Worm (Caenorhabditis elegans) whole organism, young adult: ENCODE results near the gene cbp-1.

Experiments used
- B0261.1 ChIP-seq: sonication (generic microtip); optimal IDR thresholded peaks from 2 replicates; lab custom pipeline; 2016; ENCODE audit warnings: mild to moderate bottlenecking, missing genetic modification characterization, moderate library complexity, missing compliant biosample characterization
- C06A6.2 ChIP-seq: fragments of 200-800 bp; sonication (Bioruptor generic); conservative IDR thresholded peaks from 2 replicates; pipeline ENCODE4 v1.3.6; 2022; ENCODE audit warnings: missing genetic modification characterization, missing compliant biosample characterization
- F22D6.2 ChIP-seq: sonication (generic microtip); optimal IDR thresholded peaks from 2 replicates; lab custom pipeline; 2016; ENCODE audit warnings: mild to moderate bottlenecking, missing genetic modification characterization, missing compliant biosample characterization
- F33H1.4 ChIP-seq: fragments of 200-800 bp; sonication (Bioruptor generic); IDR thresholded peaks from 2 replicates; pipeline ENCODE4 v1.3.6; 2022; ENCODE audit warnings: missing genetic modification reagents, missing genetic modification characterization, missing compliant biosample characterization
- F52B5.7 ChIP-seq: sonication (generic microtip); optimal IDR thresholded peaks from 2 replicates; lab custom pipeline; 2016; ENCODE audit warnings: mild to moderate bottlenecking, missing genetic modification characterization, missing compliant biosample characterization
- K11D2.4 ChIP-seq: fragments of 200-800 bp; sonication (Bioruptor generic); IDR thresholded peaks from 2 replicates; pipeline ENCODE4 v1.3.6; 2022; ENCODE audit warnings: missing genetic modification reagents, missing genetic modification characterization, missing compliant biosample characterization
- Y79H2A.3 ChIP-seq: fragments of 200-800 bp; sonication (Bioruptor generic); conservative IDR thresholded peaks from 2 replicates; pipeline ENCODE4 v1.3.6; 2022; ENCODE audit warnings: missing genetic modification reagents, missing genetic modification characterization, missing compliant biosample characterization
- ZK185.1 ChIP-seq: sonication (generic microtip); optimal IDR thresholded peaks from 2 replicates; lab custom pipeline; 2016; ENCODE audit warnings: mild to moderate bottlenecking, missing genetic modification characterization, missing compliant biosample characterization; ENCODE audit not compliant: poor library complexity, severe bottlenecking
- aptf-2 ChIP-seq: fragments of 200-800 bp; sonication (Bioruptor generic); conservative IDR thresholded peaks from 2 replicates; pipeline ENCODE4 v1.3.6; 2022; ENCODE audit warnings: missing genetic modification reagents, missing genetic modification characterization, missing compliant biosample characterization
- aptf-3 ChIP-seq: fragments of 200-800 bp; sonication (Bioruptor generic); IDR thresholded peaks from 2 replicates; pipeline ENCODE4 v1.3.6; 2022; ENCODE audit warnings: missing genetic modification characterization, missing compliant biosample characterization
- atf-7 ChIP-seq: sonication (generic microtip); optimal IDR thresholded peaks from 2 replicates; lab custom pipeline; 2017; ENCODE audit warnings: mild to moderate bottlenecking, missing genetic modification characterization, missing compliant biosample characterization
- attf-6 ChIP-seq: fragments of 200-800 bp; sonication (Bioruptor generic); IDR thresholded peaks from 2 replicates; pipeline ENCODE4 v1.3.6; 2022; ENCODE audit warnings: missing genetic modification reagents, missing genetic modification characterization, missing compliant biosample characterization
- bed-2 ChIP-seq: fragments of 200-800 bp; sonication (Bioruptor generic); IDR thresholded peaks from 2 replicates; pipeline ENCODE4 v1.3.6; 2022; ENCODE audit warnings: missing genetic modification reagents, missing genetic modification characterization, missing compliant biosample characterization
- cebp-1 ChIP-seq, 2 experiments: fragments of 200-800 bp in 1 of 2; sonication (Bioruptor generic) in 1 of 2; sonication (generic microtip) in 1 of 2; IDR thresholded peaks in 1 of 2; optimal IDR thresholded peaks in 1 of 2; 2 replicates each; pipeline versions ENCODE4 v1.3.6 to Lab custom; 2017 to 2022; ENCODE audit warnings: missing compliant biosample characterization in 2 of 2, missing genetic modification characterization in 2 of 2, mild to moderate bottlenecking in 1 of 2, missing genetic modification reagents in 1 of 2, moderate library complexity in 1 of 2
- ceh-100 ChIP-seq: fragments of 200-800 bp; sonication (Bioruptor generic); IDR thresholded peaks from 2 replicates; pipeline ENCODE4 v1.3.6; 2022; ENCODE audit warnings: missing genetic modification reagents, missing genetic modification characterization, missing compliant biosample characterization
- ceh-58 ChIP-seq: fragments of 200-800 bp; sonication (Bioruptor generic); IDR thresholded peaks from 2 replicates; pipeline ENCODE4 v1.3.6; 2022; ENCODE audit warnings: missing genetic modification characterization, missing compliant biosample characterization
- chd-7 ChIP-seq: sonication (generic microtip); optimal IDR thresholded peaks from 2 replicates; lab custom pipeline; 2016; ENCODE audit warnings: mild to moderate bottlenecking, missing genetic modification characterization, moderate library complexity, missing compliant biosample characterization
- dox-1 ChIP-seq: fragments of 200-800 bp; sonication (Bioruptor generic); IDR thresholded peaks from 2 replicates; pipeline ENCODE4 v1.3.6; 2022; ENCODE audit warnings: missing genetic modification reagents, missing genetic modification characterization, missing compliant biosample characterization
- dpff-1 ChIP-seq: sonication (generic microtip); optimal IDR thresholded peaks from 2 replicates; lab custom pipeline; 2017; ENCODE audit warnings: mild to moderate bottlenecking, missing genetic modification characterization, missing compliant biosample characterization
- dpl-1 ChIP-seq: fragments of 150-350 bp; optimal IDR thresholded peaks from 2 replicates; lab custom pipeline; 2014; ENCODE audit warnings: missing biosample characterization, missing genetic modification reagents, missing genetic modification characterization
- efl-1 ChIP-seq: fragments of 150-350 bp; optimal IDR thresholded peaks from 2 replicates; lab custom pipeline; 2014; ENCODE audit warnings: missing biosample characterization, missing genetic modification reagents, missing genetic modification characterization
- egrh-3 ChIP-seq: fragments of 200-800 bp; sonication (Bioruptor generic); IDR thresholded peaks from 2 replicates; pipeline ENCODE4 v1.3.6; 2022; ENCODE audit warnings: missing genetic modification reagents, missing genetic modification characterization, missing compliant biosample characterization
- ekl-4 ChIP-seq: fragments of 200-800 bp; sonication (Bioruptor generic); IDR thresholded peaks from 2 replicates; pipeline ENCODE4 v1.3.6; 2022; ENCODE audit warnings: missing genetic modification reagents, missing genetic modification characterization, missing compliant biosample characterization
- hlh-26 ChIP-seq: fragments of 200-800 bp; sonication (Bioruptor generic); conservative IDR thresholded peaks from 2 replicates; pipeline ENCODE4 v1.3.6; 2022; ENCODE audit warnings: missing genetic modification reagents, missing genetic modification characterization, missing compliant biosample characterization
- hsf-1 ChIP-seq: fragments of 200-800 bp; sonication (Bioruptor generic); IDR thresholded peaks from 2 replicates; pipeline ENCODE4 v1.3.6; 2022; ENCODE audit warnings: missing genetic modification reagents, missing genetic modification characterization, missing compliant biosample characterization
- let-526 ChIP-seq: fragments of 200-800 bp; sonication (Bioruptor generic); IDR thresholded peaks from 2 replicates; pipeline ENCODE4 v1.3.6; 2022; ENCODE audit warnings: missing genetic modification reagents, missing genetic modification characterization, missing compliant biosample characterization
- madf-6 ChIP-seq: fragments of 200-800 bp; sonication (Bioruptor generic); IDR thresholded peaks from 2 replicates; pipeline ENCODE4 v1.3.6; 2022; ENCODE audit warnings: missing genetic modification reagents, missing genetic modification characterization, missing compliant biosample characterization
- nfyb-1 ChIP-seq: fragments of 200-800 bp; sonication (Bioruptor generic); IDR thresholded peaks from 2 replicates; pipeline ENCODE4 v1.3.6; 2022; ENCODE audit warnings: missing genetic modification reagents, missing genetic modification characterization, missing compliant biosample characterization
- nhr-27 ChIP-seq: fragments of 200-800 bp; sonication (Bioruptor generic); optimal IDR thresholded peaks from 2 replicates; lab custom pipeline; 2018; ENCODE audit warnings: mild to moderate bottlenecking, missing genetic modification characterization, moderate library complexity, missing compliant biosample characterization
- rec-8 ChIP-seq, 2 experiments: sonication (generic microtip); optimal IDR thresholded peaks; 2 replicates each; lab custom pipeline; 2016; ENCODE audit warnings: mild to moderate bottlenecking in 2 of 2, missing genetic modification characterization in 2 of 2, missing genetic modification reagents in 2 of 2, missing genotype in 2 of 2, missing biosample characterization in 1 of 2, missing compliant biosample characterization in 1 of 2, moderate library complexity in 1 of 2
- snpc-3.4 ChIP-seq: sonication (generic microtip); optimal IDR thresholded peaks from 2 replicates; lab custom pipeline; 2017; ENCODE audit warnings: missing genetic modification characterization, mild to moderate bottlenecking, missing compliant biosample characterization, antibody characterized with exemption, moderate library complexity, missing genotype, missing genetic modification reagents
- xnd-1 ChIP-seq: sonication (generic microtip); optimal IDR thresholded peaks from 2 replicates; lab custom pipeline; 2016; ENCODE audit warnings: missing genotype, missing genetic modification reagents, missing genetic modification characterization, missing compliant biosample characterization
- zfh-2 ChIP-seq: fragments of 200-800 bp; sonication (Bioruptor generic); conservative IDR thresholded peaks from 2 replicates; pipeline ENCODE4 v1.3.6; 2022; ENCODE audit warnings: missing genetic modification reagents, missing genetic modification characterization, missing compliant biosample characterization
- zim-3 ChIP-seq: sonication (generic microtip); optimal IDR thresholded peaks from 2 replicates; lab custom pipeline; 2017; ENCODE audit warnings: mild to moderate bottlenecking, missing genetic modification characterization, moderate library complexity, missing compliant biosample characterization
- ztf-18 ChIP-seq: sonication (generic microtip); optimal IDR thresholded peaks from 2 replicates; lab custom pipeline; 2016; ENCODE audit warnings: missing genotype, mild to moderate bottlenecking, missing genetic modification characterization, missing compliant biosample characterization
- ztf-25 ChIP-seq: fragments of 200-800 bp; sonication (Bioruptor generic); IDR thresholded peaks from 2 replicates; pipeline ENCODE4 v1.3.6; 2022; ENCODE audit warnings: missing genetic modification reagents, missing genetic modification characterization, missing compliant biosample characterization

cbp-1 gene

DNA sequence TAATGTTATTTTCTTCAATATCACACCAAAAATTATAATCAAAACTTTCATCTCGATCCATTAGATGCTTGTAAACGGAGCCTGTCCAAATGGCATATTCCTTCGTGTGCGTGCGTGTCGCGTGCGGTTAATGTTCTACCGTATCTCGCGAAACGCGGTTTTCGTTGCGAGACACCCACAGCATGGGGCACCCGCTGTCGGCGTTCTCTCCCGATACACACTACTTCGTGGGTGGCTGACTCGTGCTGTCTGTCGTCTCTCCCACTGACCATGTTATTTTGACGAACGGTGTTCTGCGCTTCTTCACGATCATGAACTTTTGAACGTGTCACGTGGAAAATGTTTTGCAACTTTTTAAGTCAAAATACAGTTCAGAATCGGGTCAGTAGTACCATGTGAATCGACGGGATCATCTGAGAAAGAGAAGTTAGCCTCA lies 826 bp upstream of the cbp-1 start (continued):
- TF ChIP-seq snpc-3.4 (peak; percentile 55), Y79H2A.3 (GFP tag; lab: Robert Waterston, UW) (no peak; the same call in 1 of the 2 replicates), atf-7 (peak; percentile 97), C06A6.2 (GFP tag; lab: Robert Waterston, UW) (peak; percentile 97), B0261.1 (tag; lab: Kevin White, UChicago) (peak; percentile 41), ekl-4 (GFP tag; lab: Robert Waterston, UW) (peak; percentile 99), nhr-27 (tag; lab: Kevin White, UChicago) (peak; percentile 92), aptf-3 (no peak), let-526 (GFP tag; lab: Robert Waterston, UW) (peak; percentile 98), ztf-25 (GFP tag; lab: Robert Waterston, UW) (peak; percentile 79; the same call in 1 of the 2 replicates)

DNA sequence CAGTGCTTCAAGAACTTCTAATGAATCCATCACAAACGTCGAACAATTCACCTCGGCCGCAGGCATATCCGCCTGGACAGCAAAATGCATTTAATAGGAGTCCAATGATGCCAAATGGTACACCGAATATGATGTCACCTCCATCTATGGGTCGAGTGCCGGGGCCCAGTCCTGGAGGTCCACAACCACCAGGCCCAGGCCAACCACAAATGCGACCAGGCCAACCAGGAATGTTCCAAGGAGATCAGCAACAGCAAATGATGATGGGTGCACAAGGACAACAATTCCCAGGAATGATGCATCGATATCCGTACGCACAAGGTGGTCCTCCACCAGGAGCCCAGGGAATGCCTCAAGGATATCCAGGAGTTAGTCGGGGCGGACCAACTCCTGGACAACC lies 786 bp downstream of the cbp-1 start:
- TF ChIP-seq zfh-2 (GFP tag; lab: Robert Waterston, UW) (peak; percentile 35; the same call in 1 of the 2 replicates), K11D2.4 (GFP tag; lab: Robert Waterston, UW) (0 out of 2 replicates have a peak, but pooled peaks have one; percentile 30), hlh-26 (GFP tag; lab: Robert Waterston, UW) (no peak)

DNA sequence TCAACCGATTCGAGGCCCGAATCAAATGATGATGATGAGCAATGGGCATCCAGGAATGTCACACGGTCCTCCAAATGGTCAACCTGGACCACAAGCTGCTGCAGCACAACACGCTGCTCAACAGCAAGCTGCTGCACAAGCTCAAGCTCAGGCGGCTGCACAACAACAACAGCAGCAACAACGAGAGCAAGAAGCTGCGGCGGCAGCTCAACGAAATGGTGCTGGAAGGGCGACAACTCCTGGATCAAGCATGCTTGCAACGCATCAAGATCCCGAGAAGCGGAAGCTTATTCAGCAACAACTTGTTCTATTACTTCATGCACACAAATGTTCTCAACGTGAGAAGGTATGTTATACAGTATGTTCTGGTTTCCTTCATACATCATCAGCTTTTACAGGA lies 1.7 kb downstream of the cbp-1 start:
- TF ChIP-seq ceh-58 (GFP tag; lab: Robert Waterston, UW), result no peak
- no peak for TF ChIP-seq xnd-1 (tag; lab: Kevin White, UChicago)
- no peak for TF ChIP-seq aptf-2 (GFP tag; lab: Robert Waterston, UW)
- no peak for TF ChIP-seq ZK185.1 (tag; lab: Kevin White, UChicago)
- no peak for TF ChIP-seq efl-1
- no peak for TF ChIP-seq cebp-1 (GFP tag; IDR thresholded peaks at IDR 0.05; lab: Robert Waterston, UW)
- TF ChIP-seq cebp-1 (tag; optimal IDR thresholded peaks at IDR 0.05; lab: Kevin White, UChicago), result no peak
- 0 out of 2 replicates have a peak, but pooled peaks have one; percentile 30 for TF ChIP-seq egrh-3 (GFP tag; lab: Robert Waterston, UW)
- TF ChIP-seq nfyb-1 (GFP tag; lab: Robert Waterston, UW), result peak; percentile 40; the same call in 1 of the 2 replicates
- no peak for TF ChIP-seq madf-6 (GFP tag; lab: Robert Waterston, UW)
- TF ChIP-seq chd-7 (tag; lab: Kevin White, UChicago), result no peak
- TF ChIP-seq ztf-18 (tag; lab: Kevin White, UChicago), result no peak
- peak; percentile 54; the same call in 1 of the 2 replicates for TF ChIP-seq zfh-2 (GFP tag; lab: Robert Waterston, UW)
- no peak for TF ChIP-seq dpff-1
- peak; percentile 7 for TF ChIP-seq zim-3 (tag; lab: Kevin White, UChicago)
- no peak for TF ChIP-seq rec-8 (tag; optimal IDR thresholded peaks at IDR 0.05; lab: Kevin White, UChicago)

DNA sequence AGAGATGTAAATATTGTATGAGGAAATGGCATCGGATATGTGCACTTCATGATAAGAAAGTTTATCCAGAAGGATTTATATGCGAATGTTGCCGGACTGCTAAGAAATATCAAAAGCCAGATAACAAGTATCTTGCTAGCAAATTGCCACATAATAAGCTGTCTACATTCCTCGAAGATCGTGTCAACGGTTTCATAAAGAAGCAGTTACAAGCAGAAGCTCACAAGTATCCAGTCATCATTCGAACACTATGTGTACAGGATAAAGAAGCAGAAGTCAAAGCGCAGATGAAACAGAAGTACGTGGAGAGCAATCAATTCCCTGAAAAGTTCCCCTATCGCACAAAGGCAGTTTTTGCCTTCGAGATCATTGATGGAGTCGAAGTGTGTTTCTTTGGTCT lies 4.3 kb downstream of the cbp-1 start:
- no peak for TF ChIP-seq ceh-100 (GFP tag; lab: Robert Waterston, UW)
- no peak for TF ChIP-seq dox-1
- TF ChIP-seq hsf-1, result 0 out of 2 replicates have a peak, but pooled peaks have one; percentile 18
- no peak for TF ChIP-seq attf-6 (GFP tag; lab: Robert Waterston, UW)

DNA sequence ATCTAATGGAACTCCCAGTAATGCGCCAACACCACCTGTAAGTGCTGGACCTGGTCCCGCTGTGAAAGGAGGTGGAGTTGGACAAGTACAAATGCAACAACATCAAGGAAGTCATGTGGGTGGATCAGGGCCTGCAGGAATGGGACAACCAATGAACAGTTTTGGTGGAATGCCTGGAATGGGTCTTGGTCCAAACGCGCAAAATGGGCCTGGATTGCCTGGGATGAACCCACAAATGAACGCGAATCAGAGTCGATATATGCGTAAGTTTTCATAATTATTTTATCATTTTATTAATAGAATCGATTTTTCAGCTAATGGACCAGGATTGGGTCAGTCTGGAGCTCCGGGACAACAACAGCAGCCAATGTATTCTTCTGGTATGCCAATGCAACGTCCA lies 6.1 kb downstream of the cbp-1 start:
- no peak for TF ChIP-seq atf-7
- no peak for TF ChIP-seq bed-2 (GFP tag; lab: Robert Waterston, UW)
- 0 out of 2 replicates have a peak, but pooled peaks have one; percentile 26 for TF ChIP-seq zfh-2 (GFP tag; lab: Robert Waterston, UW)
- TF ChIP-seq F22D6.2 (tag; lab: Kevin White, UChicago), result no peak
- no peak for TF ChIP-seq dpl-1
- no peak for TF ChIP-seq ceh-58 (GFP tag; lab: Robert Waterston, UW)
- no peak for TF ChIP-seq F52B5.7
- TF ChIP-seq F33H1.4, result no peak
